Fruit fly (Drosophila melanogaster) S2 (cell line): ENCODE results near the gene Rpn10.

ENCODE experiments used
- CG8478 ChIP-seq: fragments of >200 bp; optimal IDR thresholded peaks from 2 replicates; lab custom pipeline; 2018
- CTCF ChIP-seq, 2 experiments: fragments of >200 bp; optimal IDR thresholded peaks; 2 replicates each; lab custom pipeline; 2018

dm6 chr3L:21542059-21542458, 5.3 kb downstream of the Rpn10 start, which contains the start of gene CG33290:
- no peak for TF ChIP-seq CG8478 (lab: Kevin White, UChicago)
- TF ChIP-seq CTCF (optimal IDR thresholded peaks at IDR 0.05; lab: Kevin White, UChicago) = no peak
